Worm (Caenorhabditis elegans) whole organism, mixed stage, embryonic: ENCODE measurements around the gene nhr-163.

Experiments used
- M03D4.4 ChIP-seq: sonication (generic microtip); optimal IDR thresholded peaks from 2 replicates; lab custom pipeline; 2017; ENCODE audit warnings: mild to moderate bottlenecking, missing genetic modification characterization, missing compliant biosample characterization
- bed-3 ChIP-seq: fragments of 200-800 bp; sonication (Bioruptor generic); optimal IDR thresholded peaks from 3 replicates; lab custom pipeline; 2018; ENCODE audit warnings: mild to moderate bottlenecking, missing genetic modification characterization, moderate library complexity, missing compliant biosample characterization
- blmp-1 ChIP-seq: fragments of 150-350 bp; optimal IDR thresholded peaks from 2 replicates; lab custom pipeline; 2014; ENCODE audit warnings: missing biosample characterization, missing genetic modification characterization
- ceh-39 ChIP-seq: fragments of 150-350 bp; optimal IDR thresholded peaks from 2 replicates; lab custom pipeline; 2014; ENCODE audit warnings: missing biosample characterization, missing genetic modification characterization
- ceh-43 ChIP-seq: fragments of 200-800 bp; sonication (Bioruptor generic); optimal IDR thresholded peaks from 2 replicates; lab custom pipeline; 2018; ENCODE audit warnings: mild to moderate bottlenecking, missing genetic modification characterization, moderate library complexity, missing compliant biosample characterization
- ces-1 ChIP-seq: fragments of 150-350 bp; optimal IDR thresholded peaks from 2 replicates; lab custom pipeline; 2014; ENCODE audit warnings: missing biosample characterization, missing genetic modification reagents, missing genetic modification characterization
- drap-1 ChIP-seq: fragments of 200-800 bp; sonication (Bioruptor generic); optimal IDR thresholded peaks from 3 replicates; lab custom pipeline; 2018; ENCODE audit warnings: mild to moderate bottlenecking, missing genetic modification characterization, missing compliant biosample characterization
- elt-1 ChIP-seq: sonication (generic microtip); optimal IDR thresholded peaks from 2 replicates; lab custom pipeline; 2017; ENCODE audit warnings: missing genetic modification characterization, mild to moderate bottlenecking, missing compliant biosample characterization, antibody characterized with exemption, moderate library complexity, borderline replicate concordance; ENCODE audit not compliant: insufficient read depth
- elt-3 ChIP-seq: fragments of 150-350 bp; optimal IDR thresholded peaks from 2 replicates; lab custom pipeline; 2014; ENCODE audit warnings: missing biosample characterization, missing genetic modification characterization
- flh-1 ChIP-seq: fragments of 200-800 bp; sonication (Bioruptor generic); optimal IDR thresholded peaks from 2 replicates; lab custom pipeline; 2018; ENCODE audit warnings: mild to moderate bottlenecking, missing genetic modification characterization, moderate library complexity, missing compliant biosample characterization
- ham-2 ChIP-seq: fragments of 200-800 bp; sonication (Bioruptor generic); optimal IDR thresholded peaks from 2 replicates; lab custom pipeline; 2018; ENCODE audit warnings: mild to moderate bottlenecking, missing genetic modification characterization, missing compliant biosample characterization
- hlh-1 ChIP-seq: fragments of 150-350 bp; optimal IDR thresholded peaks from 2 replicates; lab custom pipeline; 2014; ENCODE audit warnings: missing biosample characterization, missing genetic modification reagents, missing genetic modification characterization
- lin-13 ChIP-seq: fragments of 150-350 bp; optimal IDR thresholded peaks from 2 replicates; lab custom pipeline; 2014; ENCODE audit warnings: missing biosample characterization, missing genetic modification characterization
- lin-32 ChIP-seq: fragments of 200-800 bp; sonication (Bioruptor generic); optimal IDR thresholded peaks from 2 replicates; lab custom pipeline; 2018; ENCODE audit warnings: mild to moderate bottlenecking, missing genetic modification characterization, missing compliant biosample characterization
- lsy-2 ChIP-seq: fragments of 150-350 bp; optimal IDR thresholded peaks from 2 replicates; lab custom pipeline; 2014; ENCODE audit warnings: missing biosample characterization, missing genetic modification characterization
- mab-5 ChIP-seq: fragments of 150-350 bp; optimal IDR thresholded peaks from 2 replicates; lab custom pipeline; 2014; ENCODE audit warnings: missing biosample characterization, missing genetic modification characterization
- mls-2 ChIP-seq: sonication (generic microtip); optimal IDR thresholded peaks from 2 replicates; lab custom pipeline; 2016; ENCODE audit warnings: mild to moderate bottlenecking, missing genetic modification characterization, moderate library complexity, missing compliant biosample characterization
- nhr-12 ChIP-seq: fragments of 150-350 bp; optimal IDR thresholded peaks from 2 replicates; lab custom pipeline; 2014; ENCODE audit warnings: missing biosample characterization, missing genetic modification characterization
- nhr-2 ChIP-seq: fragments of 150-350 bp; optimal IDR thresholded peaks from 2 replicates; lab custom pipeline; 2014; ENCODE audit warnings: missing biosample characterization, missing genetic modification characterization
- nhr-237 ChIP-seq: fragments of 150-350 bp; optimal IDR thresholded peaks from 2 replicates; lab custom pipeline; 2014; ENCODE audit warnings: missing biosample characterization, missing genetic modification characterization
- nhr-28 ChIP-seq: fragments of 150-350 bp; optimal IDR thresholded peaks from 2 replicates; lab custom pipeline; 2014; ENCODE audit warnings: missing biosample characterization, missing genetic modification characterization
- nhr-76 ChIP-seq: sonication (generic microtip); optimal IDR thresholded peaks from 2 replicates; lab custom pipeline; 2017; ENCODE audit warnings: missing biosample characterization, missing genetic modification characterization
- pha-4 ChIP-seq: fragments of 150-350 bp; optimal IDR thresholded peaks from 2 replicates; lab custom pipeline; 2018; ENCODE audit warnings: missing biosample characterization, missing genetic modification reagents, missing genetic modification characterization
- sem-2 ChIP-seq: fragments of 200-800 bp; sonication (Bioruptor generic); optimal IDR thresholded peaks from 2 replicates; lab custom pipeline; 2018; ENCODE audit warnings: mild to moderate bottlenecking, missing genetic modification characterization, missing compliant biosample characterization
- sptf-1 ChIP-seq: sonication (generic microtip); optimal IDR thresholded peaks from 2 replicates; lab custom pipeline; 2017; ENCODE audit warnings: mild to moderate bottlenecking, missing genetic modification characterization, moderate library complexity, missing compliant biosample characterization
- tbx-8 ChIP-seq: fragments of 200-800 bp; sonication (Bioruptor generic); optimal IDR thresholded peaks from 2 replicates; lab custom pipeline; 2018; ENCODE audit warnings: mild to moderate bottlenecking, missing genetic modification characterization, moderate library complexity, missing compliant biosample characterization
- unc-120 ChIP-seq: sonication (generic microtip); optimal IDR thresholded peaks from 2 replicates; lab custom pipeline; 2017; ENCODE audit warnings: missing genetic modification characterization, missing compliant biosample characterization; ENCODE audit not compliant: poor library complexity, severe bottlenecking
- unc-62 ChIP-seq: fragments of 150-350 bp; optimal IDR thresholded peaks from 2 replicates; lab custom pipeline; 2014; ENCODE audit warnings: missing biosample characterization, missing genetic modification reagents, missing genetic modification characterization
- ztf-11 ChIP-seq: fragments of 150-350 bp; optimal IDR thresholded peaks from 2 replicates; lab custom pipeline; 2014; ENCODE audit warnings: missing biosample characterization, missing genetic modification characterization

nhr-163 gene

ce11 chrV:6989626-6990138 is 3.8 kb upstream of the nhr-163 start, which contains the start of gene nhr-140:
Gene nhr-140 (minus strand): TSS chrV:6989676.
- TF ChIP-seq elt-1 (tag; lab: Kevin White, UChicago) = peak; percentile 93
- no peak for TF ChIP-seq lsy-2 (tag; lab: Kevin White, UChicago)

ce11 chrV:6987673-6988072 is 1.8 kb upstream of the nhr-163 start, which contains the start of gene nhr-139:
Gene nhr-139 (minus strand): TSS chrV:6987773.
- TF ChIP-seq ceh-39 (tag; lab: Kevin White, UChicago) = no peak
- no peak for TF ChIP-seq flh-1
- no peak for TF ChIP-seq blmp-1
- no peak for TF ChIP-seq ceh-43 (GFP tag; lab: Kevin White, UChicago)
- no peak for TF ChIP-seq nhr-76 (tag; lab: Kevin White, UChicago)
- no peak for TF ChIP-seq ztf-11
- TF ChIP-seq lin-13 = no peak
- no peak for TF ChIP-seq bed-3 (GFP tag; lab: Kevin White, UChicago)
- no peak for TF ChIP-seq sptf-1 (tag; lab: Kevin White, UChicago)
- no peak for TF ChIP-seq elt-3 (tag; lab: Kevin White, UChicago)
- no peak for TF ChIP-seq elt-1 (tag; lab: Kevin White, UChicago)
- no peak for TF ChIP-seq tbx-8 (GFP tag; lab: Kevin White, UChicago)
- TF ChIP-seq mls-2 (tag; lab: Kevin White, UChicago) = no peak

ce11 chrV:6982813-6983212 is 3.0 kb downstream of the nhr-163 start, which contains the start of gene nhr-161:
Gene nhr-161 (minus strand): TSS chrV:6982913.
- TF ChIP-seq mls-2 (tag; lab: Kevin White, UChicago) = no peak
- no peak for TF ChIP-seq tbx-8 (GFP tag; lab: Kevin White, UChicago)
- no peak for TF ChIP-seq ceh-43 (GFP tag; lab: Kevin White, UChicago)
- no peak for TF ChIP-seq drap-1 (GFP tag; lab: Kevin White, UChicago)
- no peak for TF ChIP-seq mab-5
- TF ChIP-seq ham-2 (GFP tag; lab: Kevin White, UChicago) = no peak
- TF ChIP-seq sem-2 (GFP tag; lab: Kevin White, UChicago) = no peak
- TF ChIP-seq blmp-1 = no peak
- TF ChIP-seq lin-32 (GFP tag; lab: Kevin White, UChicago) = no peak

ce11 chrV:6979019-6979418 is 6.8 kb downstream of the nhr-163 start, which contains the start of gene sre-12:
Gene sre-12 (minus strand): TSS chrV:6979119.
- no peak for TF ChIP-seq nhr-2 (tag; lab: Kevin White, UChicago)
- TF ChIP-seq lsy-2 (tag; lab: Kevin White, UChicago) = no peak
- no peak for TF ChIP-seq mab-5
- no peak for TF ChIP-seq hlh-1 (tag; lab: Kevin White, UChicago)
- no peak for TF ChIP-seq ces-1 (GFP tag; lab: Kevin White, UChicago)
- TF ChIP-seq lin-32 (GFP tag; lab: Kevin White, UChicago) = no peak
- TF ChIP-seq unc-62 (GFP tag; lab: Kevin White, UChicago) = no peak
- no peak for TF ChIP-seq ceh-39 (tag; lab: Kevin White, UChicago)
- no peak for TF ChIP-seq blmp-1
- TF ChIP-seq sem-2 (GFP tag; lab: Kevin White, UChicago) = no peak
- TF ChIP-seq nhr-12 (tag; lab: Kevin White, UChicago) = no peak
- TF ChIP-seq unc-120 = no peak
- no peak for TF ChIP-seq ham-2 (GFP tag; lab: Kevin White, UChicago)
- TF ChIP-seq flh-1 = no peak
- TF ChIP-seq nhr-28 = no peak
- TF ChIP-seq M03D4.4 (tag; lab: Kevin White, UChicago) = no peak
- TF ChIP-seq pha-4 = no peak
- TF ChIP-seq drap-1 (GFP tag; lab: Kevin White, UChicago) = no peak
- no peak for TF ChIP-seq nhr-237 (tag; lab: Kevin White, UChicago)

ce11 chrV:6976047-6976446 is 9.8 kb downstream of the nhr-163 start, which contains the start of gene srx-16:
Gene srx-16 (plus strand): TSS chrV:6976347.
- TF ChIP-seq ceh-39 (tag; lab: Kevin White, UChicago) (no peak), unc-120 (no peak), nhr-28 (no peak), drap-1 (GFP tag; lab: Kevin White, UChicago) (no peak), sem-2 (GFP tag; lab: Kevin White, UChicago) (no peak), blmp-1 (no peak), elt-1 (tag; lab: Kevin White, UChicago) (no peak), M03D4.4 (tag; lab: Kevin White, UChicago) (no peak), nhr-2 (tag; lab: Kevin White, UChicago) (no peak)
